Worm (Caenorhabditis elegans): ENCODE results near the gene lsy-2.

DNA sequence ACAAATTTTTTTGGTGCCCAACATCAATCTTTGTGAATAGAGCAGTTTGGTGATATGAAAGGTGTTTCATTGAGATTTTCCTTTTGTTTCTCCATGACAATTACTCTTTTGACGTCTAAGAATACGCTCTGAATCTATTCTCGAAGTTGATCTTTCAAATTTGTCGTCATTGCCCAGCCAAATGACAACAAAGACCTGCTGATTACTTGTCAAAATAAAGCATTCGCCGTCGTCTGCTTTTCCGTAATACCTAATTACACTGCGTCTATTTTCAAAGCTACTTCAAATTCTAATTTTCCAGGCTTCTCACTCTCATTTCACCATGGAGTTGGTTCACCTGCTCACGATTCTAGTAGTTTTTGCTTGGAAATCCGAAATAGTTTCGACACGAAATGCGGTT, 15.8 kb downstream of the lsy-2 start, which contains the start of gene F53B1.3:
- no peak for TF ChIP-seq daf-12 (tag; optimal IDR thresholded peaks at IDR 0.05)
- TF ChIP-seq nhr-77 (tag; optimal IDR thresholded peaks at IDR 0.05), result no peak
